Fruit fly (Drosophila melanogaster): ENCODE data around the gene CG7276.

dm6 chr3L:15547187-15547790 lies 49.3 kb downstream of the CG7276 start:
- TF ChIP-seq psq (GFP tag; optimal IDR thresholded peaks at IDR 0.05) (no peak), h (GFP tag; optimal IDR thresholded peaks at IDR 0.05) (no peak), dsf (GFP tag; optimal IDR thresholded peaks at IDR 0.05; ENCODE audit: borderline replicate concordance) (no peak), woc (GFP tag; optimal IDR thresholded peaks at IDR 0.05) (no peak), OdsH (GFP tag; optimal IDR thresholded peaks at IDR 0.05) (no peak), Hnf4 (GFP tag; optimal IDR thresholded peaks at IDR 0.05) (no peak), Myc (optimal IDR thresholded peaks at IDR 0.05) (no peak), Hr78 (GFP tag; optimal IDR thresholded peaks at IDR 0.05) (no peak), dmrt93B (GFP tag; optimal IDR thresholded peaks at IDR 0.05) (no peak), fru (GFP tag; optimal IDR thresholded peaks at IDR 0.05) (no peak), Dif (GFP tag; optimal IDR thresholded peaks at IDR 0.05; ENCODE audit: partially characterized antibody) (no peak), lola (GFP tag; optimal IDR thresholded peaks at IDR 0.05) (no peak)

Data from whole organism, wandering third instar larva.